Fruit fly (Drosophila melanogaster) whole organism, embryonic: ENCODE data around the gene mbt.

Source experiments
- ATbp ChIP-seq: fragments of 200-800 bp; sonication (Bioruptor generic); optimal IDR thresholded peaks from 2 replicates; lab custom pipeline; 2017; ENCODE audit warnings: missing biosample characterization, mild to moderate bottlenecking, missing genetic modification characterization, missing genetic modification reagents
- Ada2b ChIP-seq: fragments of 200-800 bp; sonication (Bioruptor generic); IDR thresholded peaks from 2 replicates; pipeline ENCODE4 v1.3.6; 2022; ENCODE audit warnings: missing biosample characterization, missing genetic modification characterization
- Atf3 ChIP-seq: fragments of 200-800 bp; sonication (Bioruptor generic); optimal IDR thresholded peaks from 3 replicates; lab custom pipeline; 2016; ENCODE audit warnings: missing biosample characterization, missing genetic modification characterization
- B-H1 ChIP-seq: fragments of 200-800 bp; sonication (Bioruptor generic); IDR thresholded peaks from 3 replicates; pipeline ENCODE4 v1.3.6; 2022; ENCODE audit warnings: missing biosample characterization, missing genetic modification characterization
- Bdp1 ChIP-seq: fragments of 200-800 bp; sonication (Bioruptor generic); optimal IDR thresholded peaks from 3 replicates; lab custom pipeline; 2016; ENCODE audit warnings: missing biosample characterization, missing genetic modification characterization
- Bgb ChIP-seq: fragments of 200-800 bp; sonication (Bioruptor generic); IDR thresholded peaks from 2 replicates; pipeline ENCODE4 v1.3.6; 2022; ENCODE audit warnings: missing biosample characterization, missing genetic modification characterization; ENCODE audit not compliant: partially characterized antibody
- CG10366 ChIP-seq: fragments of 200-800 bp; sonication (Bioruptor generic); IDR thresholded peaks from 2 replicates; pipeline ENCODE4 v1.3.6; 2022; ENCODE audit warnings: missing biosample characterization, missing genetic modification characterization
- CG10654 ChIP-seq: fragments of 200-800 bp; sonication (Bioruptor generic); optimal IDR thresholded peaks from 2 replicates; lab custom pipeline; 2016; ENCODE audit warnings: missing biosample characterization, missing genetic modification characterization
- CG17359 ChIP-seq: fragments of 200-800 bp; sonication (Bioruptor generic); optimal IDR thresholded peaks from 3 replicates; lab custom pipeline; 2018; ENCODE audit warnings: missing biosample characterization, mild to moderate bottlenecking, missing genetic modification characterization, moderate library complexity
- CG18619 ChIP-seq: fragments of 200-800 bp; sonication (Bioruptor generic); optimal IDR thresholded peaks from 3 replicates; lab custom pipeline; 2017; ENCODE audit warnings: missing biosample characterization, mild to moderate bottlenecking, missing genetic modification characterization
- CG33557 ChIP-seq: fragments of 200-800 bp; sonication (Bioruptor generic); optimal IDR thresholded peaks from 2 replicates; lab custom pipeline; 2019; ENCODE audit warnings: missing biosample characterization, mild to moderate bottlenecking, missing genetic modification characterization, moderate library complexity
- CG3847 ChIP-seq: fragments of 200-800 bp; sonication (Bioruptor generic); IDR thresholded peaks from 2 replicates; pipeline ENCODE4 v1.3.6; 2022; ENCODE audit warnings: missing biosample characterization, missing genetic modification characterization
- CG6175 ChIP-seq: fragments of 200-800 bp; sonication (Bioruptor generic); IDR thresholded peaks from 3 replicates; pipeline ENCODE4 v1.3.6; 2022; ENCODE audit warnings: missing biosample characterization, missing genetic modification characterization
- CG6765 ChIP-seq: fragments of 200-800 bp; sonication (Bioruptor generic); optimal IDR thresholded peaks from 3 replicates; lab custom pipeline; 2017; ENCODE audit warnings: missing biosample characterization, mild to moderate bottlenecking, missing genetic modification characterization
- CG7839 ChIP-seq: fragments of 200-800 bp; sonication (Bioruptor generic); optimal IDR thresholded peaks from 3 replicates; lab custom pipeline; 2018; ENCODE audit warnings: missing biosample characterization, mild to moderate bottlenecking, missing genetic modification characterization, moderate library complexity
- CG8359 ChIP-seq: fragments of 200-800 bp; sonication (Bioruptor generic); optimal IDR thresholded peaks from 2 replicates; lab custom pipeline; 2017; ENCODE audit warnings: missing biosample characterization, mild to moderate bottlenecking, missing genetic modification characterization, borderline replicate concordance
- Camta ChIP-seq: fragments of 200-800 bp; sonication (Bioruptor generic); optimal IDR thresholded peaks from 2 replicates; lab custom pipeline; 2016; ENCODE audit warnings: missing biosample characterization, missing genetic modification characterization
- Dek ChIP-seq: fragments of 200-800 bp; sonication (Bioruptor generic); optimal IDR thresholded peaks from 3 replicates; lab custom pipeline; 2019; ENCODE audit warnings: missing biosample characterization, mild to moderate bottlenecking, missing genetic modification characterization, moderate library complexity
- ERR ChIP-seq: fragments of 200-800 bp; sonication (Bioruptor generic); optimal IDR thresholded peaks from 2 replicates; lab custom pipeline; 2016; ENCODE audit warnings: missing biosample characterization, missing genetic modification characterization
- HLH4C ChIP-seq: fragments of 200-800 bp; sonication (Bioruptor generic); IDR thresholded peaks from 3 replicates; pipeline ENCODE4 v1.3.6; 2022; ENCODE audit warnings: missing biosample characterization, missing genetic modification characterization; ENCODE audit not compliant: partially characterized antibody
- HmgZ ChIP-seq: fragments of 200-800 bp; sonication (Bioruptor generic); optimal IDR thresholded peaks from 2 replicates; lab custom pipeline; 2018; ENCODE audit warnings: missing biosample characterization, mild to moderate bottlenecking, missing genetic modification characterization
- Jarid2 ChIP-seq: fragments of 200-800 bp; sonication (Bioruptor generic); optimal IDR thresholded peaks from 3 replicates; lab custom pipeline; 2017; ENCODE audit warnings: mild to moderate bottlenecking, missing biosample characterization, missing genetic modification reagents, missing genetic modification characterization
- Neu2 ChIP-seq: fragments of 200-800 bp; sonication (Bioruptor generic); optimal IDR thresholded peaks from 3 replicates; lab custom pipeline; 2016; ENCODE audit warnings: missing biosample characterization, missing genetic modification characterization, borderline replicate concordance
- Nf-YC ChIP-seq: fragments of 200-800 bp; optimal IDR thresholded peaks from 3 replicates; lab custom pipeline; 2019; ENCODE audit warnings: missing biosample characterization, mild to moderate bottlenecking, missing genetic modification characterization, moderate library complexity
- Rx ChIP-seq: fragments of 200-800 bp; sonication (Bioruptor generic); IDR thresholded peaks from 2 replicates; pipeline ENCODE4 v1.3.6; 2022; ENCODE audit warnings: missing biosample characterization, missing genetic modification characterization
- Sry-β ChIP-seq: fragments of 200-800 bp; sonication (Bioruptor generic); optimal IDR thresholded peaks from 2 replicates; lab custom pipeline; 2018; ENCODE audit warnings: missing biosample characterization, mild to moderate bottlenecking, missing genetic modification characterization, moderate library complexity
- Sry-δ ChIP-seq: fragments of 200-800 bp; sonication (Bioruptor generic); optimal IDR thresholded peaks from 2 replicates; lab custom pipeline; 2016; ENCODE audit warnings: missing biosample characterization, missing genetic modification characterization
- Xrp1 ChIP-seq: fragments of 200-800 bp; sonication (Bioruptor generic); IDR thresholded peaks from 2 replicates; pipeline ENCODE4 v1.3.6; 2022; ENCODE audit warnings: missing biosample characterization, missing genetic modification characterization
- ap ChIP-seq: fragments of 200-800 bp; sonication (Bioruptor generic); IDR thresholded peaks from 2 replicates; pipeline ENCODE4 v1.3.6; 2022; ENCODE audit warnings: missing biosample characterization, missing genetic modification characterization
- bbx ChIP-seq: fragments of 200-800 bp; sonication (Bioruptor generic); IDR thresholded peaks from 2 replicates; pipeline ENCODE4 v1.3.6; 2022; ENCODE audit warnings: missing biosample characterization, missing genetic modification characterization; ENCODE audit not compliant: partially characterized antibody
- ci ChIP-seq: fragments of 200-800 bp; sonication (Bioruptor generic); IDR thresholded peaks from 3 replicates; pipeline ENCODE4 v1.3.6; 2022; ENCODE audit warnings: missing biosample characterization, missing genetic modification characterization
- crol ChIP-seq: fragments of 200-800 bp; sonication (Bioruptor generic); IDR thresholded peaks from 2 replicates; pipeline ENCODE4 v1.3.6; 2022; ENCODE audit warnings: missing biosample characterization, missing genetic modification characterization
- crp ChIP-seq, 2 experiments: fragments of 200-800 bp; sonication (Bioruptor generic); optimal IDR thresholded peaks; 2 replicates in 1 of 2; 3 replicates in 1 of 2; lab custom pipeline; 2017; ENCODE audit warnings: missing biosample characterization in 2 of 2, missing genetic modification characterization in 2 of 2, mild to moderate bottlenecking in 1 of 2, moderate library complexity in 1 of 2
- disco-r ChIP-seq: fragments of 200-800 bp; sonication (Bioruptor generic); optimal IDR thresholded peaks from 2 replicates; lab custom pipeline; 2016; ENCODE audit warnings: missing biosample characterization, missing genetic modification characterization
- ewg ChIP-seq: fragments of 200-800 bp; sonication (Bioruptor generic); optimal IDR thresholded peaks from 3 replicates; lab custom pipeline; 2017; ENCODE audit warnings: mild to moderate bottlenecking, missing biosample characterization, missing genetic modification reagents, missing genetic modification characterization
- eyg ChIP-seq: fragments of 200-800 bp; sonication (Bioruptor generic); optimal IDR thresholded peaks from 3 replicates; lab custom pipeline; 2016; ENCODE audit warnings: missing biosample characterization, missing genetic modification characterization
- gcm2 ChIP-seq: fragments of 200-800 bp; sonication (Bioruptor generic); optimal IDR thresholded peaks from 2 replicates; lab custom pipeline; 2016; ENCODE audit warnings: missing biosample characterization, missing genetic modification characterization
- ham ChIP-seq: fragments of 200-800 bp; sonication (Bioruptor generic); IDR thresholded peaks from 2 replicates; pipeline ENCODE4 v1.3.6; 2022; ENCODE audit warnings: missing biosample characterization, missing genetic modification characterization
- lov ChIP-seq, 2 experiments: fragments of 200-800 bp in 1 of 2; fragments of >200 bp in 1 of 2; sonication (Bioruptor generic) in 1 of 2; IDR thresholded peaks in 1 of 2; optimal IDR thresholded peaks in 1 of 2; 2 replicates in 1 of 2; 3 replicates in 1 of 2; pipeline versions ENCODE4 v1.3.6 to Lab custom; 2017 to 2022; ENCODE audit warnings: missing biosample characterization in 1 of 2, missing genetic modification characterization in 1 of 2
- nau ChIP-seq: fragments of 200-800 bp; sonication (Bioruptor generic); optimal IDR thresholded peaks from 3 replicates; lab custom pipeline; 2017; ENCODE audit warnings: missing biosample characterization, mild to moderate bottlenecking, missing genetic modification characterization, missing genetic modification reagents
- nerfin-1 ChIP-seq: fragments of 200-800 bp; sonication (Bioruptor generic); optimal IDR thresholded peaks from 3 replicates; lab custom pipeline; 2019; ENCODE audit warnings: missing biosample characterization, mild to moderate bottlenecking, missing genetic modification characterization, moderate library complexity
- org-1 ChIP-seq: fragments of 200-800 bp; sonication (Bioruptor generic); optimal IDR thresholded peaks from 2 replicates; lab custom pipeline; 2017; ENCODE audit warnings: missing biosample characterization, missing genetic modification characterization
- p53 ChIP-seq: fragments of 200-800 bp; sonication (Bioruptor generic); optimal IDR thresholded peaks from 2 replicates; lab custom pipeline; 2016; ENCODE audit warnings: missing biosample characterization, missing genetic modification characterization
- pros ChIP-seq: fragments of 200-800 bp; sonication (Bioruptor generic); optimal IDR thresholded peaks from 3 replicates; lab custom pipeline; 2019; ENCODE audit warnings: missing biosample characterization, mild to moderate bottlenecking, missing genetic modification characterization, moderate library complexity
- ro ChIP-seq: fragments of 200-800 bp; sonication (Bioruptor generic); IDR thresholded peaks from 2 replicates; pipeline ENCODE4 v1.3.6; 2022; ENCODE audit warnings: missing biosample characterization, missing genetic modification characterization
- schlank ChIP-seq: fragments of 200-800 bp; sonication (Bioruptor generic); optimal IDR thresholded peaks from 2 replicates; lab custom pipeline; 2018; ENCODE audit warnings: missing biosample characterization, mild to moderate bottlenecking, missing genetic modification characterization
- scrt ChIP-seq: fragments of 200-800 bp; sonication (Bioruptor generic); optimal IDR thresholded peaks from 2 replicates; lab custom pipeline; 2018; ENCODE audit warnings: missing biosample characterization, mild to moderate bottlenecking, missing genetic modification characterization, moderate library complexity
- sens-2 ChIP-seq: fragments of 200-800 bp; sonication (Bioruptor generic); IDR thresholded peaks from 2 replicates; pipeline ENCODE4 v1.3.6; 2022; ENCODE audit warnings: missing biosample characterization, missing genetic modification characterization
- slou ChIP-seq: fragments of 200-800 bp; sonication (Bioruptor generic); optimal IDR thresholded peaks from 3 replicates; lab custom pipeline; 2016; ENCODE audit warnings: missing biosample characterization, missing genetic modification characterization
- zfh2 ChIP-seq: fragments of 200-800 bp; sonication (Bioruptor generic); optimal IDR thresholded peaks from 2 replicates; lab custom pipeline; 2016; ENCODE audit warnings: missing biosample characterization, missing genetic modification characterization

Gene mbt

dm6 chrX:16587021-16587667 is 23.3 kb upstream of the mbt start, which contains the start of gene CanA-14F (continued):
- TF ChIP-seq Dek (tag; lab: Kevin White, UChicago) (peak; percentile 5), crp (GFP tag; optimal IDR thresholded peaks at IDR 0.05; lab: Kevin White, UChicago) (no peak), ERR (no peak), ro (no peak), HLH4C (GFP tag; lab: Robert Waterston, UW) (peak; percentile 72), org-1 (GFP tag; lab: Kevin White, UChicago) (no peak), Bgb (peak; percentile 73), Neu2 (GFP tag; lab: Kevin White, UChicago) (no peak), HmgZ (tag; lab: Kevin White, UChicago) (no peak), ci (GFP tag; lab: Robert Waterston, UW) (no peak), Jarid2 (no peak), p53 (GFP tag; lab: Kevin White, UChicago) (no peak), Bdp1 (no peak), Nf-YC (peak; percentile 14), gcm2 (GFP tag; lab: Kevin White, UChicago) (no peak), sens-2 (GFP tag; lab: Robert Waterston, UW) (no peak), CG17359 (no peak), CG8359 (no peak), scrt (GFP tag; lab: Kevin White, UChicago) (no peak), lov (optimal IDR thresholded peaks at IDR 0.05; lab: Kevin White, UChicago) (no peak), lov (GFP tag; IDR thresholded peaks at IDR 0.05; lab: Robert Waterston, UW) (0 out of 3 replicates have a peak, but pooled peaks have one; percentile 20), slou (no peak), Ada2b (GFP tag; lab: Robert Waterston, UW) (no peak), disco-r (GFP tag; lab: Kevin White, UChicago) (no peak), ATbp (GFP tag; lab: Kevin White, UChicago) (no peak), bbx (GFP tag; lab: Robert Waterston, UW) (peak; percentile 71), crol (GFP tag; lab: Robert Waterston, UW) (no peak), nerfin-1 (no peak), B-H1 (GFP tag; lab: Robert Waterston, UW) (no peak), CG10366 (GFP tag; lab: Robert Waterston, UW) (no peak), zfh2 (GFP tag; lab: Kevin White, UChicago) (no peak), pros (no peak), Rx (GFP tag; lab: Robert Waterston, UW) (no peak), nau (GFP tag; lab: Kevin White, UChicago) (no peak), CG18619 (GFP tag; lab: Kevin White, UChicago) (no peak), CG6175 (GFP tag; lab: Robert Waterston, UW) (no peak), Atf3 (GFP tag; lab: Kevin White, UChicago) (no peak), CG33557 (GFP tag; lab: Kevin White, UChicago) (no peak), Sry-δ (GFP tag; lab: Kevin White, UChicago) (peak; percentile 73), CG3847 (GFP tag; lab: Robert Waterston, UW) (no peak), CG10654 (GFP tag; lab: Kevin White, UChicago) (no peak), ap (no peak), Xrp1 (GFP tag; lab: Robert Waterston, UW) (no peak), schlank (tag; lab: Kevin White, UChicago) (no peak), eyg (GFP tag; lab: Kevin White, UChicago) (no peak), CG7839 (tag; lab: Kevin White, UChicago) (no peak), ham (GFP tag; lab: Robert Waterston, UW) (no peak), CG6765 (GFP tag; lab: Kevin White, UChicago) (no peak), Sry-β (GFP tag; lab: Kevin White, UChicago) (no peak), ewg (GFP tag; lab: Kevin White, UChicago) (no peak), Camta (GFP tag; lab: Kevin White, UChicago) (no peak)
